Worm (Caenorhabditis elegans): ENCODE data around the gene exp-1.

- TF ChIP-seq sptf-1 (tag; optimal IDR thresholded peaks at IDR 0.05) (no peak), skn-1 (tag; optimal IDR thresholded peaks at IDR 0.05) (no peak), nhr-28 (tag; optimal IDR thresholded peaks at IDR 0.05) (no peak), lin-13 (GFP tag; optimal IDR thresholded peaks at IDR 0.05) (no peak), alr-1 (tag; optimal IDR thresholded peaks at IDR 0.05; ENCODE audit: borderline replicate concordance) (no peak), elt-2 (tag; optimal IDR thresholded peaks at IDR 0.05) (no peak), sup-37 (GFP tag; optimal IDR thresholded peaks at IDR 0.05) (no peak), tbx-2 (tag; optimal IDR thresholded peaks at IDR 0.05) (no peak), F16B12.6 (tag; optimal IDR thresholded peaks at IDR 0.05) (no peak), unc-86 (tag; optimal IDR thresholded peaks at IDR 0.05) (no peak)
Measured at ce11 chrII:6165152-6165551, 4.3 kb upstream of the exp-1 start.
